Fruit fly (Drosophila melanogaster) whole organism, embryonic: ENCODE results near the gene yps.

Experiments used
- Atf3 ChIP-seq: fragments of 200-800 bp; sonication (Bioruptor generic); optimal IDR thresholded peaks from 3 replicates; lab custom pipeline; 2016; ENCODE audit warnings: missing biosample characterization, missing genetic modification characterization
- Awh ChIP-seq: fragments of 200-800 bp; sonication (Bioruptor generic); IDR thresholded peaks from 2 replicates; pipeline ENCODE4, ENCODE4 v1.3.6; 2022; ENCODE audit warnings: missing biosample characterization, missing genetic modification characterization
- B-H1 ChIP-seq: fragments of 200-800 bp; sonication (Bioruptor generic); IDR thresholded peaks from 3 replicates; pipeline ENCODE4 v1.3.6; 2022; ENCODE audit warnings: missing biosample characterization, missing genetic modification characterization
- Bdp1 ChIP-seq: fragments of 200-800 bp; sonication (Bioruptor generic); optimal IDR thresholded peaks from 3 replicates; lab custom pipeline; 2016; ENCODE audit warnings: missing biosample characterization, missing genetic modification characterization
- CG11085 ChIP-seq: fragments of 200-800 bp; sonication (Bioruptor generic); IDR thresholded peaks from 2 replicates; pipeline ENCODE4 v1.3.6; 2022; ENCODE audit warnings: missing biosample characterization, missing genetic modification characterization
- CG11093 ChIP-seq: fragments of 200-800 bp; sonication (Bioruptor generic); IDR thresholded peaks from 3 replicates; pipeline ENCODE4 v1.3.6; 2022; ENCODE audit warnings: missing biosample characterization, missing genetic modification characterization
- CG12769 ChIP-seq: fragments of 200-800 bp; sonication (Bioruptor generic); optimal IDR thresholded peaks from 2 replicates; lab custom pipeline; 2019; ENCODE audit warnings: missing biosample characterization, mild to moderate bottlenecking, missing genetic modification characterization, moderate library complexity
- CG14441 ChIP-seq: fragments of 200-800 bp; sonication (Bioruptor generic); IDR thresholded peaks from 2 replicates; pipeline ENCODE4 v1.3.6; 2022; ENCODE audit warnings: missing biosample characterization, missing genetic modification characterization
- CG16779 ChIP-seq: fragments of 200-800 bp; sonication (Bioruptor generic); IDR thresholded peaks from 2 replicates; pipeline ENCODE4 v1.3.6; 2022; ENCODE audit warnings: missing biosample characterization, missing genetic modification characterization
- CG16813 ChIP-seq: fragments of 200-800 bp; sonication (Bioruptor generic); IDR thresholded peaks from 3 replicates; pipeline ENCODE4 v1.3.6; 2022; ENCODE audit warnings: missing biosample characterization, missing genetic modification characterization; ENCODE audit not compliant: partially characterized antibody
- CG16815 ChIP-seq: fragments of 200-800 bp; sonication (Bioruptor generic); optimal IDR thresholded peaks from 3 replicates; lab custom pipeline; 2017; ENCODE audit warnings: missing biosample characterization, mild to moderate bottlenecking, missing genetic modification characterization
- CG16863 ChIP-seq: fragments of 200-800 bp; sonication (Bioruptor generic); optimal IDR thresholded peaks from 3 replicates; lab custom pipeline; 2016; ENCODE audit warnings: missing biosample characterization, missing genetic modification characterization
- CG17361 ChIP-seq: fragments of 200-800 bp; sonication (Bioruptor generic); IDR thresholded peaks from 3 replicates; pipeline ENCODE4 v1.3.6; 2022; ENCODE audit warnings: missing biosample characterization, missing genetic modification characterization
- CG17612 ChIP-seq: fragments of 200-800 bp; sonication (Bioruptor generic); IDR thresholded peaks from 2 replicates; pipeline ENCODE4 v1.3.6; 2022; ENCODE audit warnings: missing biosample characterization, missing genetic modification characterization
- CG1792 ChIP-seq: fragments of 200-800 bp; sonication (Bioruptor generic); optimal IDR thresholded peaks from 2 replicates; lab custom pipeline; 2016; ENCODE audit warnings: missing biosample characterization, missing genetic modification characterization
- CG2120 ChIP-seq: fragments of 200-800 bp; sonication (Bioruptor generic); optimal IDR thresholded peaks from 3 replicates; lab custom pipeline; 2016; ENCODE audit warnings: missing biosample characterization, missing genetic modification characterization
- CG2889 ChIP-seq: fragments of 200-800 bp; sonication (Bioruptor generic); IDR thresholded peaks from 3 replicates; pipeline ENCODE4 v1.3.6; 2022; ENCODE audit warnings: missing biosample characterization, missing genetic modification characterization
- CG31365 ChIP-seq: fragments of 200-800 bp; sonication (Bioruptor generic); optimal IDR thresholded peaks from 2 replicates; lab custom pipeline; 2018; ENCODE audit warnings: missing biosample characterization, mild to moderate bottlenecking, missing genetic modification characterization
- CG31388 ChIP-seq: fragments of 200-800 bp; sonication (Bioruptor generic); optimal IDR thresholded peaks from 2 replicates; lab custom pipeline; 2016; ENCODE audit warnings: missing biosample characterization, missing genetic modification characterization
- CG3847 ChIP-seq: fragments of 200-800 bp; sonication (Bioruptor generic); IDR thresholded peaks from 2 replicates; pipeline ENCODE4 v1.3.6; 2022; ENCODE audit warnings: missing biosample characterization, missing genetic modification characterization
- CG4404 ChIP-seq: fragments of 200-800 bp; sonication (Bioruptor generic); IDR thresholded peaks from 2 replicates; pipeline ENCODE4 v1.3.6; 2022; ENCODE audit warnings: missing biosample characterization, missing genetic modification characterization
- CG4854 ChIP-seq: fragments of 200-800 bp; sonication (Bioruptor generic); optimal IDR thresholded peaks from 2 replicates; lab custom pipeline; 2016; ENCODE audit warnings: missing biosample characterization, missing genetic modification characterization, inconsistent platforms
- CG6175 ChIP-seq: fragments of 200-800 bp; sonication (Bioruptor generic); IDR thresholded peaks from 3 replicates; pipeline ENCODE4 v1.3.6; 2022; ENCODE audit warnings: missing biosample characterization, missing genetic modification characterization
- CG7372 ChIP-seq: fragments of 200-800 bp; sonication (Bioruptor generic); IDR thresholded peaks from 2 replicates; pipeline ENCODE4 v1.3.6; 2022; ENCODE audit warnings: missing biosample characterization, missing genetic modification characterization
- CG8281 ChIP-seq: fragments of 200-800 bp; sonication (Bioruptor generic); optimal IDR thresholded peaks from 2 replicates; lab custom pipeline; 2018; ENCODE audit warnings: missing biosample characterization, mild to moderate bottlenecking, missing genetic modification characterization, moderate library complexity
- CG8290 ChIP-seq, 3 experiments: fragments of 200-800 bp; sonication (Bioruptor generic); optimal IDR thresholded peaks; 2 replicates each; lab custom pipeline; 2016 to 2019; ENCODE audit warnings: missing biosample characterization in 3 of 3, missing genetic modification characterization in 3 of 3, mild to moderate bottlenecking in 2 of 3, moderate library complexity in 1 of 3
- CG9609 ChIP-seq: fragments of 200-800 bp; sonication (Bioruptor generic); optimal IDR thresholded peaks from 3 replicates; lab custom pipeline; 2016; ENCODE audit warnings: missing biosample characterization, missing genetic modification characterization
- Camta ChIP-seq: fragments of 200-800 bp; sonication (Bioruptor generic); optimal IDR thresholded peaks from 2 replicates; lab custom pipeline; 2016; ENCODE audit warnings: missing biosample characterization, missing genetic modification characterization
- Ets97D ChIP-seq: fragments of 200-800 bp; sonication (Bioruptor generic); optimal IDR thresholded peaks from 3 replicates; lab custom pipeline; 2016; ENCODE audit warnings: missing biosample characterization, missing genetic modification characterization
- Fer2 ChIP-seq: fragments of 200-800 bp; sonication (Bioruptor generic); optimal IDR thresholded peaks from 2 replicates; lab custom pipeline; 2018; ENCODE audit warnings: missing biosample characterization, mild to moderate bottlenecking, missing genetic modification characterization, moderate library complexity
- H2.0 ChIP-seq: fragments of 200-800 bp; sonication (Bioruptor generic); IDR thresholded peaks from 2 replicates; pipeline ENCODE4 v1.3.6; 2022; ENCODE audit warnings: missing biosample characterization, missing genetic modification characterization
- Hr51 ChIP-seq, 2 experiments: fragments of 200-800 bp; sonication (Bioruptor generic); optimal IDR thresholded peaks; 2 replicates in 1 of 2; 3 replicates in 1 of 2; lab custom pipeline; 2016 to 2018; ENCODE audit warnings: missing biosample characterization in 2 of 2, missing genetic modification characterization in 2 of 2, mild to moderate bottlenecking in 1 of 2, moderate library complexity in 1 of 2
- Mes4 ChIP-seq: fragments of 200-800 bp; sonication (Bioruptor generic); optimal IDR thresholded peaks from 2 replicates; lab custom pipeline; 2016; ENCODE audit warnings: missing biosample characterization, missing genetic modification characterization
- NFAT ChIP-seq: fragments of 200-800 bp; sonication (Bioruptor generic); IDR thresholded peaks from 2 replicates; pipeline ENCODE4 v1.3.6; 2022; ENCODE audit warnings: missing biosample characterization, missing genetic modification characterization
- Scr ChIP-seq: fragments of 200-800 bp; sonication (Bioruptor generic); IDR thresholded peaks from 2 replicates; pipeline ENCODE4 v1.3.6; 2022; ENCODE audit warnings: missing biosample characterization, missing genetic modification characterization; ENCODE audit not compliant: partially characterized antibody
- Usf ChIP-seq: fragments of 200-800 bp; sonication (Bioruptor generic); optimal IDR thresholded peaks from 2 replicates; lab custom pipeline; 2017; ENCODE audit warnings: missing genotype, missing biosample characterization, missing genetic modification characterization
- al ChIP-seq: fragments of 200-800 bp; sonication (Bioruptor generic); IDR thresholded peaks from 2 replicates; pipeline ENCODE4 v1.3.6; 2022; ENCODE audit warnings: missing biosample characterization, missing genetic modification characterization
- br ChIP-seq: fragments of >200 bp; optimal IDR thresholded peaks from 2 replicates; lab custom pipeline; 2017
- dm ChIP-seq: fragments of 200-800 bp; sonication (Bioruptor generic); optimal IDR thresholded peaks from 3 replicates; lab custom pipeline; 2016; ENCODE audit warnings: missing biosample characterization, missing genetic modification characterization
- dysf ChIP-seq: fragments of 200-800 bp; sonication (Bioruptor generic); IDR thresholded peaks from 3 replicates; pipeline ENCODE4 v1.3.6; 2022; ENCODE audit warnings: missing biosample characterization, missing genetic modification characterization
- fd96Cb ChIP-seq: fragments of 200-800 bp; sonication (Bioruptor generic); optimal IDR thresholded peaks from 2 replicates; lab custom pipeline; 2018; ENCODE audit warnings: missing biosample characterization, mild to moderate bottlenecking, missing genetic modification characterization, moderate library complexity
- hth ChIP-seq: fragments of >200 bp; optimal IDR thresholded peaks from 2 replicates; lab custom pipeline; 2017; ENCODE audit warnings: inconsistent platforms
- kni ChIP-seq: fragments of 200-800 bp; sonication (Bioruptor generic); optimal IDR thresholded peaks from 3 replicates; lab custom pipeline; 2017; ENCODE audit warnings: mild to moderate bottlenecking, missing biosample characterization, missing genetic modification reagents, missing genetic modification characterization
- knrl ChIP-seq: fragments of 200-800 bp; sonication (Bioruptor generic); IDR thresholded peaks from 3 replicates; pipeline ENCODE4 v1.3.6; 2022; ENCODE audit warnings: missing biosample characterization, missing genetic modification characterization; ENCODE audit not compliant: partially characterized antibody
- pan ChIP-seq, 4 experiments: fragments of >200 bp in 3 of 4; fragments of 200-800 bp in 1 of 4; sonication (Bioruptor generic) in 1 of 4; optimal IDR thresholded peaks in 3 of 4; IDR thresholded peaks in 1 of 4; 2 replicates each; pipeline versions ENCODE4 v1.3.6 to Lab custom; 2017 to 2022; ENCODE audit warnings: missing biosample characterization in 2 of 4, missing genetic modification characterization in 2 of 4, mixed read lengths in 1 of 4
- pnt ChIP-seq: fragments of 200-800 bp; sonication (Bioruptor generic); optimal IDR thresholded peaks from 3 replicates; lab custom pipeline; 2016; ENCODE audit warnings: missing biosample characterization, missing genetic modification characterization
- sens ChIP-seq: fragments of 200-800 bp; sonication (Bioruptor generic); peaks from one replicate; lab custom pipeline; 2016; ENCODE audit warnings: missing biosample characterization, missing genetic modification characterization

The yps gene

DNA sequence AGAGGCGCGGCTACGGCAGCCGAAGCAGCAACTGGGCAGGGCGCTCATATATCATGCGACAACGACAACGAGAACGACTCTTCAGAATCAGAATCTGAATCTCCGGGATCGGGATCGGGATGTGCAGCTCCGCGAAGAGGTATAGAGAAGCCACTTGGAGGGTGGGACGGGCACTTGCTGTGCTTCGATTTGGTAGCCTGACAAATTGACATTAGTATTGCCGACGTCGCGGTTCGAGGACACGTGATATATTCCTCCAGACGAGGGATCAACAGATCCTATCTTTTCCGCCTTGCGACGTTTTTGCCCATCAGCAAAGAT lies 42.5 kb downstream of the yps start (continued):
- peak; percentile 65 for TF ChIP-seq CG12769 (tag; lab: Kevin White, UChicago)
- TF ChIP-seq Camta = no peak
- TF ChIP-seq CG16863 (GFP tag; lab: Kevin White, UChicago) = no peak

DNA sequence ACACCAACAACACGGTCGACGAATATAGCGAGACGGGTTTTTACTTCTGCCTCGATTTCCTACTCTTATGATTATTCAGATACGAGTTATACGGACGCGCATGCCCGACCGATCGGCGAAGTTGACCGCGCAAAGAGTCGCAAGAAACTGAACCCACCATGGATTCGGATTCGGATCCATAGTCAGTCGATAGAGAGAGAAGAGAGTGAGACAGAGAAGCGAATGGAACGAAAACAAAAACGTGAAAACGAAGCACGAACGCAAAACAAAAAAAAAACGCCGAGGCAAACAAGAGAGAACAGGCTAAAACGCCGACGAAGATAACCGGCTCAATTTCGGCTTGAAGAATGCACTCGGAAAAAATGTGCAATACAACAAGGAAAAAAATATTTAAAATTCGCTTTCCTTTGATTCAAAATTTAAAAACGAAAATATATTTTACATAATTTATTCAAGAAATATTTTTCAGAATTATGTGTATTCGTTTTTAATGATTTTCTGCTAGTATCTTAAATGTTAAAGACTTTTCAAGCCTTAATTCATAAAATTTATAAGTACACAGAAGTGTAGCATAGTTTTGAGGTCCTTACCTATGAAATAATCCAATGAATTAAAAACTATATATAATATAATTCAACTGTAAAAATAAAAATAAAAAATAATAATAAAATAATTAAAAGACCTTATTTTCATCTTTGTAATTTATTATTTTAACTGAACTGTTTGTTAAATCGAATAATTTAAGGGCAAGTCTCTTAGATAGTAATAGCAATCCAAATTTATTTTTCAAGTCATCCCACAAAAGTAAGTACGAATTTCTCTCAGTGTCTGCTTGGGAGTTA lies 43.0 kb downstream of the yps start, which contains the start of gene Sema5c:
Gene Sema5c (minus strand): TSS at position 152 of the 842 bp plus-strand sequence.
- peak; percentile 11 for TF ChIP-seq CG8290 (GFP tag; optimal IDR thresholded peaks at IDR 0.05; lab: Kevin White, UChicago)
- TF ChIP-seq CG8290 (tag; optimal IDR thresholded peaks at IDR 0.05; lab: Kevin White, UChicago) = peak in 1 of 2 experiments; percentile 64
- TF ChIP-seq CG8281 (tag; lab: Kevin White, UChicago) = peak; percentile 10
- TF ChIP-seq dysf = peak; percentile 44
- peak; percentile 53 for TF ChIP-seq al (GFP tag; lab: Robert Waterston, UW)
- TF ChIP-seq CG6175 (GFP tag; lab: Robert Waterston, UW) = peak; percentile 38; the same call in 1 of the 3 replicates
- TF ChIP-seq fd96Cb (tag; lab: Kevin White, UChicago) = peak; percentile 60
- no peak for TF ChIP-seq Fer2 (tag; lab: Kevin White, UChicago)
- no peak for TF ChIP-seq CG11085 (GFP tag; lab: Robert Waterston, UW)
- no peak for TF ChIP-seq CG31388 (GFP tag; lab: Kevin White, UChicago)
- TF ChIP-seq CG9609 (GFP tag; lab: Kevin White, UChicago) = peak; percentile 34
- TF ChIP-seq Ets97D (GFP tag; lab: Kevin White, UChicago) = no peak
- TF ChIP-seq dm = no peak
- peak; percentile 76 for TF ChIP-seq Usf
- TF ChIP-seq kni (GFP tag; lab: Kevin White, UChicago) = peak; percentile 80
- TF ChIP-seq Mes4 (GFP tag; lab: Kevin White, UChicago) = no peak
- no peak for TF ChIP-seq CG31365 (tag; lab: Kevin White, UChicago)
- TF ChIP-seq Awh (GFP tag; lab: Robert Waterston, UW) = peak; percentile 47; the same call in 1 of the 2 replicates
- TF ChIP-seq Bdp1 (GFP tag; lab: Kevin White, UChicago) = no peak
- TF ChIP-seq CG12769 (tag; lab: Kevin White, UChicago) = peak; percentile 37
- peak in 1 of 2 experiments; percentile 80 for TF ChIP-seq Hr51 (GFP tag; optimal IDR thresholded peaks at IDR 0.05; lab: Kevin White, UChicago)
- TF ChIP-seq Atf3 (GFP tag; lab: Kevin White, UChicago) = no peak
- peak; percentile 67; the same call in 1 of the 2 replicates for TF ChIP-seq CG16779 (GFP tag; lab: Robert Waterston, UW)
- TF ChIP-seq knrl (GFP tag; lab: Robert Waterston, UW) = no peak
- no peak for TF ChIP-seq CG2889 (GFP tag; lab: Robert Waterston, UW)
- peak; percentile 44 for TF ChIP-seq H2.0 (GFP tag; lab: Robert Waterston, UW)
- TF ChIP-seq CG2120 (GFP tag; lab: Kevin White, UChicago) = peak; percentile 47
- TF ChIP-seq hth (lab: Kevin White, UChicago) = no peak
- no peak for TF ChIP-seq pan (optimal IDR thresholded peaks at IDR 0.05; lab: Kevin White, UChicago)
- peak in 1 of 2 experiments; percentile 51 for TF ChIP-seq pan (GFP tag; optimal IDR thresholded peaks at IDR 0.05 in 1 of 2, IDR thresholded peaks at IDR 0.05 in 1 of 2)
- TF ChIP-seq B-H1 (GFP tag; lab: Robert Waterston, UW) = no peak; the same call in 2 of the 3 replicates
- peak; percentile 71 for TF ChIP-seq CG16815 (GFP tag; lab: Kevin White, UChicago)
- peak; percentile 96 for TF ChIP-seq CG17361
- TF ChIP-seq sens = peak; percentile 90
- peak; percentile 41 for TF ChIP-seq pnt
- TF ChIP-seq CG16813 (GFP tag; lab: Robert Waterston, UW) = peak; percentile 42; the same call in 1 of the 3 replicates
- no peak for TF ChIP-seq CG3847 (GFP tag; lab: Robert Waterston, UW)
- peak; percentile 66 for TF ChIP-seq CG4404 (GFP tag; lab: Robert Waterston, UW)
- TF ChIP-seq CG4854 (GFP tag; lab: Kevin White, UChicago) = no peak
- no peak for TF ChIP-seq br
- TF ChIP-seq CG7372 (GFP tag; lab: Robert Waterston, UW) = no peak
- 0 out of 2 replicates have a peak, but pooled peaks have one; percentile 27 for TF ChIP-seq NFAT
- TF ChIP-seq CG11093 = 0 out of 3 replicates have a peak, but pooled peaks have one; percentile 39
- no peak for TF ChIP-seq CG1792
- TF ChIP-seq CG14441 (GFP tag; lab: Robert Waterston, UW) = peak; percentile 56
- peak; percentile 38 for TF ChIP-seq Scr (GFP tag; lab: Robert Waterston, UW)
- no peak for TF ChIP-seq CG17612
